Worm (Caenorhabditis elegans): Measurements from ENCODE around the gene F18A12.2.

DNA sequence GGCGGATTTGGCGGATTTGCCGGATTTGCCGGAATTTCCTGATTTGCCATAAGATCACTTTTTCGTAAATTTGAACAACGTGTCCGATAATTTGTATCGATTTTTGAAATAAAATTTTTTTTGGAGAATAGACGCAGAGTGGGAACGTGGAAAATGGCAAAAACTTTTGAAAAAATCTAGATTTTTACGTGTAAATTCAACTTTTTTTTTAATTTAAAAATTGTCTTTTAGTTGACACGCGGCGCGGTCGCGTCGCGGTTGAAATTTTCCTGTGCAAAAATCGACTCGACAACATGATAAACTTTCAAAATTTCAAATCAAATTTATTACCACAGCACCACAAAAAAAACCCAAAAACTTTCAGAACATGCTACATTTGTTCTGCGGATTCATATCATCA is 19.2 kb upstream of the F18A12.2 start, which contains the start of gene nep-20:
- TF ChIP-seq lin-13 (tag; optimal IDR thresholded peaks at IDR 0.05), result no peak
- no peak for TF ChIP-seq snpc-4 (tag; optimal IDR thresholded peaks at IDR 0.05)
- TF ChIP-seq unc-62 (GFP tag; optimal IDR thresholded peaks at IDR 0.05), result no peak
- no peak for TF ChIP-seq elt-1 (tag; optimal IDR thresholded peaks at IDR 0.05; ENCODE audit: borderline replicate concordance, insufficient read depth)
- TF ChIP-seq nhr-12 (tag; optimal IDR thresholded peaks at IDR 0.05), result no peak
- no peak for TF ChIP-seq nhr-28 (tag; optimal IDR thresholded peaks at IDR 0.05)
- TF ChIP-seq cnd-1 (tag; optimal IDR thresholded peaks at IDR 0.05), result no peak
- TF ChIP-seq zip-8 (tag; optimal IDR thresholded peaks at IDR 0.05), result no peak
- no peak for TF ChIP-seq ces-1 (GFP tag; optimal IDR thresholded peaks at IDR 0.05)
- no peak for TF ChIP-seq sptf-1 (tag; optimal IDR thresholded peaks at IDR 0.05)

Measured in whole organism, mixed stage, embryonic.